Fruit fly (Drosophila melanogaster) whole organism, embryonic: ENCODE measurements around the gene fan.

Experiments used
- B-H2 ChIP-seq: fragments of 200-800 bp; sonication (Bioruptor generic); optimal IDR thresholded peaks from 2 replicates; lab custom pipeline; 2018; ENCODE audit warnings: missing biosample characterization, mild to moderate bottlenecking, missing genetic modification characterization
- Blimp-1 ChIP-seq: fragments of 200-800 bp; sonication (Bioruptor generic); optimal IDR thresholded peaks from 3 replicates; lab custom pipeline; 2018; ENCODE audit warnings: missing biosample characterization, missing genetic modification characterization, mild to moderate bottlenecking, moderate library complexity, missing genetic modification reagents
- CG10209 ChIP-seq: fragments of 200-800 bp; sonication (Bioruptor generic); optimal IDR thresholded peaks from 3 replicates; lab custom pipeline; 2017; ENCODE audit warnings: missing biosample characterization, mild to moderate bottlenecking, missing genetic modification characterization, missing genetic modification reagents
- CG10565 ChIP-seq: fragments of 200-800 bp; sonication (Bioruptor generic); optimal IDR thresholded peaks from 3 replicates; lab custom pipeline; 2016; ENCODE audit warnings: missing biosample characterization, mild to moderate bottlenecking, missing genetic modification characterization
- CG11696 ChIP-seq: fragments of 200-800 bp; sonication (Bioruptor generic); IDR thresholded peaks from 2 replicates; pipeline ENCODE4 v1.3.6; 2022; ENCODE audit warnings: missing biosample characterization, missing genetic modification characterization
- CG12071 ChIP-seq: fragments of 200-800 bp; sonication (Bioruptor generic); optimal IDR thresholded peaks from 3 replicates; lab custom pipeline; 2018; ENCODE audit warnings: missing biosample characterization, mild to moderate bottlenecking, missing genetic modification characterization
- CG14050 ChIP-seq: fragments of 200-800 bp; sonication (Bioruptor generic); IDR thresholded peaks from 3 replicates; pipeline ENCODE4 v1.3.6; 2022; ENCODE audit warnings: missing biosample characterization, missing genetic modification characterization
- CG15514 ChIP-seq: fragments of 200-800 bp; sonication (Bioruptor generic); optimal IDR thresholded peaks from 3 replicates; lab custom pipeline; 2017; ENCODE audit warnings: missing biosample characterization, missing genetic modification characterization, mild to moderate bottlenecking, moderate library complexity, missing genetic modification reagents
- CG2712 ChIP-seq: fragments of 200-800 bp; optimal IDR thresholded peaks from 3 replicates; lab custom pipeline; 2019; ENCODE audit warnings: missing biosample characterization, mild to moderate bottlenecking, missing genetic modification characterization, moderate library complexity
- CG32772 ChIP-seq: fragments of 200-800 bp; sonication (Bioruptor generic); IDR thresholded peaks from 2 replicates; pipeline ENCODE4 v1.3.6; 2022; ENCODE audit warnings: missing biosample characterization, missing genetic modification characterization
- CG33557 ChIP-seq: fragments of 200-800 bp; sonication (Bioruptor generic); optimal IDR thresholded peaks from 2 replicates; lab custom pipeline; 2019; ENCODE audit warnings: missing biosample characterization, mild to moderate bottlenecking, missing genetic modification characterization, moderate library complexity
- CG4404 ChIP-seq: fragments of 200-800 bp; sonication (Bioruptor generic); IDR thresholded peaks from 2 replicates; pipeline ENCODE4 v1.3.6; 2022; ENCODE audit warnings: missing biosample characterization, missing genetic modification characterization
- CG4854 ChIP-seq: fragments of 200-800 bp; sonication (Bioruptor generic); optimal IDR thresholded peaks from 2 replicates; lab custom pipeline; 2016; ENCODE audit warnings: missing biosample characterization, missing genetic modification characterization, inconsistent platforms
- CG7556 ChIP-seq: fragments of 200-800 bp; sonication (Bioruptor generic); optimal IDR thresholded peaks from 2 replicates; lab custom pipeline; 2017; ENCODE audit warnings: missing biosample characterization, mild to moderate bottlenecking, missing genetic modification characterization
- CG8944 ChIP-seq: fragments of 200-800 bp; sonication (Bioruptor generic); optimal IDR thresholded peaks from 3 replicates; lab custom pipeline; 2016; ENCODE audit warnings: missing biosample characterization, missing genetic modification characterization
- CTCF ChIP-seq: fragments of 200-800 bp; sonication (Bioruptor generic); optimal IDR thresholded peaks from 2 replicates; lab custom pipeline; 2017; ENCODE audit warnings: missing biosample characterization, mild to moderate bottlenecking, missing genetic modification characterization, moderate library complexity
- CrebB ChIP-seq: fragments of 200-800 bp; sonication (Bioruptor generic); optimal IDR thresholded peaks from 3 replicates; lab custom pipeline; 2018; ENCODE audit warnings: missing biosample characterization, mild to moderate bottlenecking, missing genetic modification characterization
- D ChIP-seq, 2 experiments: fragments of 200-800 bp in 1 of 2; fragments of >200 bp in 1 of 2; sonication (Bioruptor generic) in 1 of 2; optimal IDR thresholded peaks; 2 replicates in 1 of 2; 3 replicates in 1 of 2; lab custom pipeline; 2017; ENCODE audit warnings: mild to moderate bottlenecking in 1 of 2, missing biosample characterization in 1 of 2, missing genetic modification characterization in 1 of 2, missing genetic modification reagents in 1 of 2
- Dad ChIP-seq: fragments of 200-800 bp; sonication (Bioruptor generic); optimal IDR thresholded peaks from 3 replicates; lab custom pipeline; 2016; ENCODE audit warnings: missing biosample characterization, missing genetic modification characterization
- Dbx ChIP-seq: fragments of 200-800 bp; sonication (Bioruptor generic); IDR thresholded peaks from 3 replicates; pipeline ENCODE4 v1.3.6; 2022; ENCODE audit warnings: missing biosample characterization, missing genetic modification characterization
- Dek ChIP-seq: fragments of 200-800 bp; sonication (Bioruptor generic); optimal IDR thresholded peaks from 3 replicates; lab custom pipeline; 2019; ENCODE audit warnings: missing biosample characterization, mild to moderate bottlenecking, missing genetic modification characterization, moderate library complexity
- Dll ChIP-seq: fragments of 200-800 bp; sonication (Bioruptor generic); IDR thresholded peaks from 4 replicates; pipeline ENCODE4 v1.3.6; 2022; ENCODE audit warnings: missing biosample characterization, missing genetic modification characterization; ENCODE audit not compliant: partially characterized antibody
- GATAe ChIP-seq: fragments of 200-800 bp; sonication (Bioruptor generic); conservative IDR thresholded peaks from 2 replicates; pipeline ENCODE4 v1.3.6; 2022; ENCODE audit warnings: missing biosample characterization, missing genetic modification characterization
- H2.0 ChIP-seq: fragments of 200-800 bp; sonication (Bioruptor generic); IDR thresholded peaks from 2 replicates; pipeline ENCODE4 v1.3.6; 2022; ENCODE audit warnings: missing biosample characterization, missing genetic modification characterization
- Hsf ChIP-seq: fragments of 200-800 bp; sonication (Bioruptor generic); optimal IDR thresholded peaks from 3 replicates; lab custom pipeline; 2016; ENCODE audit warnings: missing biosample characterization, missing genetic modification characterization
- Kr ChIP-seq: fragments of 200-800 bp; sonication (Bioruptor generic); optimal IDR thresholded peaks from 2 replicates; lab custom pipeline; 2017; ENCODE audit warnings: missing biosample characterization, mild to moderate bottlenecking, missing genetic modification characterization
- Opbp ChIP-seq: fragments of 200-800 bp; sonication (Bioruptor generic); IDR thresholded peaks from 3 replicates; pipeline ENCODE4 v1.3.6; 2022; ENCODE audit warnings: missing biosample characterization, missing genetic modification characterization; ENCODE audit not compliant: partially characterized antibody
- Optix ChIP-seq: fragments of 200-800 bp; sonication (Bioruptor generic); IDR thresholded peaks from 3 replicates; pipeline ENCODE4 v1.3.6; 2022; ENCODE audit warnings: missing biosample characterization, missing genetic modification characterization
- PHDP ChIP-seq: fragments of 200-800 bp; sonication (Bioruptor generic); optimal IDR thresholded peaks from 3 replicates; lab custom pipeline; 2018; ENCODE audit warnings: missing biosample characterization, mild to moderate bottlenecking, missing genetic modification characterization, moderate library complexity
- Six4 ChIP-seq: fragments of 200-800 bp; sonication (Bioruptor generic); optimal IDR thresholded peaks from 2 replicates; lab custom pipeline; 2016; ENCODE audit warnings: missing biosample characterization, missing genetic modification characterization
- Stat92E ChIP-seq, 3 experiments: fragments of >200 bp in 2 of 3; fragments of 200-800 bp in 1 of 3; sonication (Bioruptor generic) in 1 of 3; optimal IDR thresholded peaks; 2 replicates each; lab custom pipeline; 2017 to 2019; ENCODE audit warnings: missing biosample characterization in 3 of 3, missing genetic modification characterization in 3 of 3, mild to moderate bottlenecking in 1 of 3, moderate library complexity in 1 of 3
- Usf ChIP-seq: fragments of 200-800 bp; sonication (Bioruptor generic); optimal IDR thresholded peaks from 2 replicates; lab custom pipeline; 2017; ENCODE audit warnings: missing genotype, missing biosample characterization, missing genetic modification characterization
- Vsx1 ChIP-seq: fragments of 200-800 bp; sonication (Bioruptor generic); optimal IDR thresholded peaks from 2 replicates; lab custom pipeline; 2017; ENCODE audit warnings: missing biosample characterization, mild to moderate bottlenecking, missing genetic modification characterization, missing genetic modification reagents
- abd-A ChIP-seq: fragments of 200-800 bp; sonication (Bioruptor generic); optimal IDR thresholded peaks from 3 replicates; lab custom pipeline; 2019; ENCODE audit warnings: missing biosample characterization, mild to moderate bottlenecking, missing genetic modification characterization, moderate library complexity
- dysf ChIP-seq: fragments of 200-800 bp; sonication (Bioruptor generic); IDR thresholded peaks from 3 replicates; pipeline ENCODE4 v1.3.6; 2022; ENCODE audit warnings: missing biosample characterization, missing genetic modification characterization
- emc ChIP-seq: fragments of 200-800 bp; sonication (Bioruptor generic); optimal IDR thresholded peaks from 2 replicates; lab custom pipeline; 2016; ENCODE audit warnings: missing biosample characterization, missing genetic modification characterization
- en ChIP-seq: fragments of 200-800 bp; sonication (Bioruptor generic); optimal IDR thresholded peaks from 2 replicates; lab custom pipeline; 2016; ENCODE audit warnings: missing biosample characterization, missing genetic modification characterization
- fru ChIP-seq: fragments of >200 bp; optimal IDR thresholded peaks from 2 replicates; lab custom pipeline; 2017
- grn ChIP-seq: fragments of 200-800 bp; sonication (Bioruptor generic); optimal IDR thresholded peaks from 3 replicates; lab custom pipeline; 2017; ENCODE audit warnings: missing biosample characterization, missing genetic modification characterization
- hth ChIP-seq: fragments of >200 bp; optimal IDR thresholded peaks from 2 replicates; lab custom pipeline; 2017; ENCODE audit warnings: inconsistent platforms
- inv ChIP-seq: fragments of 200-800 bp; sonication (Bioruptor generic); IDR thresholded peaks from 2 replicates; pipeline ENCODE4 v1.3.6; 2022; ENCODE audit warnings: missing biosample characterization, missing genetic modification characterization; ENCODE audit not compliant: partially characterized antibody
- mirr ChIP-seq: fragments of 200-800 bp; sonication (Bioruptor generic); optimal IDR thresholded peaks from 3 replicates; lab custom pipeline; 2018; ENCODE audit warnings: missing biosample characterization, mild to moderate bottlenecking, missing genetic modification characterization
- odd ChIP-seq: fragments of 200-800 bp; sonication (Bioruptor generic); optimal IDR thresholded peaks from 2 replicates; lab custom pipeline; 2017; ENCODE audit warnings: missing biosample characterization, mild to moderate bottlenecking, missing genetic modification characterization
- onecut ChIP-seq: fragments of 200-800 bp; sonication (Bioruptor generic); IDR thresholded peaks from 2 replicates; pipeline ENCODE4 v1.3.6; 2022; ENCODE audit warnings: missing biosample characterization, missing genetic modification characterization
- phol ChIP-seq: fragments of 200-800 bp; sonication (Bioruptor generic); optimal IDR thresholded peaks from 3 replicates; lab custom pipeline; 2018; ENCODE audit warnings: missing biosample characterization, mild to moderate bottlenecking, missing genetic modification characterization, moderate library complexity
- pros ChIP-seq: fragments of 200-800 bp; sonication (Bioruptor generic); optimal IDR thresholded peaks from 3 replicates; lab custom pipeline; 2019; ENCODE audit warnings: missing biosample characterization, mild to moderate bottlenecking, missing genetic modification characterization, moderate library complexity
- row ChIP-seq: fragments of 200-800 bp; sonication (Bioruptor generic); IDR thresholded peaks from 3 replicates; pipeline ENCODE4 v1.3.6; 2022; ENCODE audit warnings: missing biosample characterization, missing genetic modification characterization
- shn ChIP-seq: fragments of 200-800 bp; sonication (Bioruptor generic); optimal IDR thresholded peaks from 3 replicates; lab custom pipeline; 2016; ENCODE audit warnings: missing biosample characterization, missing genetic modification characterization
- tgo ChIP-seq: fragments of 200-800 bp; sonication (Bioruptor generic); IDR thresholded peaks from 3 replicates; pipeline ENCODE4 v1.3.6; 2022; ENCODE audit warnings: missing biosample characterization, missing genetic modification characterization
- trh ChIP-seq: fragments of 200-800 bp; sonication (Bioruptor generic); optimal IDR thresholded peaks from 2 replicates; lab custom pipeline; 2016; ENCODE audit warnings: missing biosample characterization, missing genetic modification characterization
- vvl ChIP-seq: fragments of 200-800 bp; sonication (Bioruptor generic); IDR thresholded peaks from 2 replicates; pipeline ENCODE4 v1.3.6; 2022; ENCODE audit warnings: missing biosample characterization, missing genetic modification characterization

Gene fan

dm6 chr3L:8127712-8128210 lies 18.8 kb downstream of the fan start, which contains the start of the genes Cds and Uba2 (continued):
- TF ChIP-seq D (optimal IDR thresholded peaks at IDR 0.05; lab: Kevin White, UChicago) (no peak), D (GFP tag; optimal IDR thresholded peaks at IDR 0.05; lab: Kevin White, UChicago) (peak; percentile 76), Usf (GFP tag; lab: Kevin White, UChicago) (peak; percentile 74), CG10209 (GFP tag; lab: Kevin White, UChicago) (peak; percentile 95), Dbx (GFP tag; lab: Robert Waterston, UW) (peak; percentile 95), abd-A (tag; lab: Kevin White, UChicago) (no peak), fru (lab: Kevin White, UChicago) (no peak), dysf (peak; percentile 92), mirr (GFP tag; lab: Kevin White, UChicago) (peak; percentile 80), inv (GFP tag; lab: Robert Waterston, UW) (no peak), Six4 (GFP tag; lab: Kevin White, UChicago) (peak; percentile 87), odd (GFP tag; lab: Kevin White, UChicago) (peak; percentile 86), shn (GFP tag; lab: Kevin White, UChicago) (peak; percentile 75), CG11696 (GFP tag; lab: Robert Waterston, UW) (peak; percentile 67), tgo (GFP tag; lab: Robert Waterston, UW) (peak; percentile 92), Dek (tag; lab: Kevin White, UChicago) (peak; percentile 94), hth (lab: Kevin White, UChicago) (no peak), grn (GFP tag; lab: Kevin White, UChicago) (no peak), trh (peak; percentile 71), CG15514 (GFP tag; lab: Kevin White, UChicago) (peak; percentile 94), CTCF (peak; percentile 30), CG12071 (GFP tag; lab: Kevin White, UChicago) (no peak), Hsf (GFP tag; lab: Kevin White, UChicago) (peak; percentile 87), CG7556 (GFP tag; lab: Kevin White, UChicago) (peak; percentile 89), CG14050 (peak; percentile 86), phol (tag; lab: Kevin White, UChicago) (peak; percentile 94), Opbp (GFP tag; lab: Robert Waterston, UW) (peak; percentile 50; the same call in 1 of the 3 replicates), CG2712 (tag; lab: Kevin White, UChicago) (peak; percentile 94), CG4404 (GFP tag; lab: Robert Waterston, UW) (peak; percentile 91), en (GFP tag; lab: Kevin White, UChicago) (no peak), H2.0 (GFP tag; lab: Robert Waterston, UW) (peak; percentile 86), GATAe (peak; percentile 89; the same call in 1 of the 2 replicates), CG8944 (GFP tag; lab: Kevin White, UChicago) (peak; percentile 69), CG10565 (peak; percentile 19), emc (GFP tag; lab: Kevin White, UChicago) (peak; percentile 53), PHDP (tag; lab: Kevin White, UChicago) (peak; percentile 95), B-H2 (GFP tag; lab: Kevin White, UChicago) (peak; percentile 95), row (GFP tag; lab: Robert Waterston, UW) (peak; percentile 97), Blimp-1 (GFP tag; lab: Kevin White, UChicago) (peak; percentile 87), Stat92E (GFP tag; optimal IDR thresholded peaks at IDR 0.05; lab: Kevin White, UChicago) (peak in 1 of 3 experiments; percentile 61), onecut (GFP tag; lab: Robert Waterston, UW) (peak; percentile 67), Vsx1 (GFP tag; lab: Kevin White, UChicago) (peak; percentile 99), Optix (GFP tag; lab: Robert Waterston, UW) (peak; percentile 81), CG4854 (GFP tag; lab: Kevin White, UChicago) (peak; percentile 63), pros (GFP tag; lab: Kevin White, UChicago) (no peak), Dad (GFP tag; lab: Kevin White, UChicago) (peak; percentile 57), CG33557 (GFP tag; lab: Kevin White, UChicago) (peak; percentile 84), CrebB (tag; lab: Kevin White, UChicago) (peak; percentile 85), CG32772 (peak; percentile 89), Kr (no peak), Dll (GFP tag; lab: Robert Waterston, UW) (no peak), vvl (peak; percentile 90)
